Fruit fly (Drosophila melanogaster) whole organism, embryonic: ENCODE results near the gene CG10147.

Source experiments
- CG1233 ChIP-seq: fragments of 200-800 bp; sonication (Bioruptor generic); optimal IDR thresholded peaks from 4 replicates; lab custom pipeline; 2018; ENCODE audit warnings: missing biosample characterization, mild to moderate bottlenecking, missing genetic modification characterization
- CG4360 ChIP-seq: fragments of 200-800 bp; sonication (Bioruptor generic); IDR thresholded peaks from 2 replicates; pipeline ENCODE4 v1.3.6; 2022; ENCODE audit warnings: missing biosample characterization, missing genetic modification characterization
- CG6654 ChIP-seq: fragments of 200-800 bp; sonication (Bioruptor generic); optimal IDR thresholded peaks from 2 replicates; lab custom pipeline; 2017; ENCODE audit warnings: missing biosample characterization, mild to moderate bottlenecking, missing genetic modification characterization
- CG6813 ChIP-seq: fragments of 200-800 bp; sonication (Bioruptor generic); optimal IDR thresholded peaks from 2 replicates; lab custom pipeline; 2017; ENCODE audit warnings: missing biosample characterization, missing genetic modification characterization, mild to moderate bottlenecking, moderate library complexity, missing genetic modification reagents
- Doc2 ChIP-seq: fragments of 200-800 bp; sonication (Bioruptor generic); IDR thresholded peaks from 2 replicates; pipeline ENCODE4 v1.3.6; 2022; ENCODE audit warnings: missing biosample characterization, missing genetic modification characterization
- Eip74EF ChIP-seq, 2 experiments: fragments of 200-800 bp in 1 of 2; fragments of >200 bp in 1 of 2; sonication (Bioruptor generic) in 1 of 2; optimal IDR thresholded peaks; 2 replicates each; lab custom pipeline; 2017 to 2019; ENCODE audit warnings: missing biosample characterization in 2 of 2, missing genetic modification characterization in 2 of 2, mild to moderate bottlenecking in 1 of 2, moderate library complexity in 1 of 2
- Mad ChIP-seq: fragments of 200-800 bp; sonication (Bioruptor generic); optimal IDR thresholded peaks from 2 replicates; lab custom pipeline; 2016; ENCODE audit warnings: missing biosample characterization, missing genetic modification characterization
- dm ChIP-seq: fragments of 200-800 bp; sonication (Bioruptor generic); optimal IDR thresholded peaks from 3 replicates; lab custom pipeline; 2016; ENCODE audit warnings: missing biosample characterization, missing genetic modification characterization
- emc ChIP-seq: fragments of 200-800 bp; sonication (Bioruptor generic); optimal IDR thresholded peaks from 2 replicates; lab custom pipeline; 2016; ENCODE audit warnings: missing biosample characterization, missing genetic modification characterization
- fru ChIP-seq: fragments of >200 bp; optimal IDR thresholded peaks from 2 replicates; lab custom pipeline; 2017
- pros ChIP-seq: fragments of 200-800 bp; sonication (Bioruptor generic); optimal IDR thresholded peaks from 3 replicates; lab custom pipeline; 2019; ENCODE audit warnings: missing biosample characterization, mild to moderate bottlenecking, missing genetic modification characterization, moderate library complexity
- tgo ChIP-seq: fragments of 200-800 bp; sonication (Bioruptor generic); IDR thresholded peaks from 3 replicates; pipeline ENCODE4 v1.3.6; 2022; ENCODE audit warnings: missing biosample characterization, missing genetic modification characterization

DNA sequence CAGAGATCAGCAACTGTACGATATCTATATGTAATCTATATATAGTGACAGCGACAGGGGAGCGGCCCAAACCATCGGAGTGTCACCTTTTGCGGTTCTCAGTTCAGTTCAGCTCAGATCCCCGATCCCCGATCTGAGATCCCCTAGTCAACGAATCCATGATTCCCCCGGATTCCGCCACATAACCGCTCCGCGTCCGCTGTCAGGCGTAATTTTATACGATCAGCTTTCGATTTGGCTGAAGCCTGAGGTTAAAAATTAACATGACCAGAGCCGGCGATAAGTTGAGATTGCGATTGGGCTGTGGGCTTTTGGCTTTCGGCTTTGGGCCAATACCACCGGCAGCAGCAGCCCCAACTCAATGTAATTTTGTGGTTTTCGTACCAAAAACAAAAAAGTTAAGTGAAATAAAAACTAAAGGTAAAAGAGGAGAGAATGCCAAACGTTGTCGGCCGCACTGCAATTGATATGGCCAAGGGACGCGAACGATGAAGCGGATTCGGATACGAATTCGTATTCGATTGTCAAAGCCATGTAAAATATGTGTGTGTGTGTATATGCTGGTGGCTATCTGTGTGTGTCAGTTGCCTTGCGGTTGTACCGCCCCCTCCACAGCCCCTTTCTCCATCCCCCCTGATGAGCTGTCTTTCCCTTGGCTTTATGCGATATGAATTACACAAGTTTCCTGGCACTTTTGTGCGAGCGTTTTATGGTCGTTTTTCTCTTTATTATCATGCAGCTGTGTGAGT, 48.3 kb downstream of the CG10147 start:
- TF ChIP-seq CG1233 (GFP tag; lab: Kevin White, UChicago) (no peak), fru (lab: Kevin White, UChicago) (no peak), CG4360 (GFP tag; lab: Robert Waterston, UW) (no peak), emc (GFP tag; lab: Kevin White, UChicago) (no peak), tgo (GFP tag; lab: Robert Waterston, UW) (no peak), pros (no peak), dm (no peak), Mad (GFP tag; lab: Kevin White, UChicago) (no peak), Eip74EF (GFP tag; optimal IDR thresholded peaks at IDR 0.05; lab: Kevin White, UChicago) (no peak), CG6654 (GFP tag; lab: Kevin White, UChicago) (no peak), CG6813 (no peak), Doc2 (GFP tag; lab: Robert Waterston, UW) (no peak)
